Worm (Caenorhabditis elegans): Measurements from ENCODE around the gene K06B9.6.
"Not testable (repeated sequence)": the region's sequence is repeated elsewhere in the genome, so short reads cannot be mapped to it uniquely, and the experiment has no call there.

K06B9.6 gene

DNA sequence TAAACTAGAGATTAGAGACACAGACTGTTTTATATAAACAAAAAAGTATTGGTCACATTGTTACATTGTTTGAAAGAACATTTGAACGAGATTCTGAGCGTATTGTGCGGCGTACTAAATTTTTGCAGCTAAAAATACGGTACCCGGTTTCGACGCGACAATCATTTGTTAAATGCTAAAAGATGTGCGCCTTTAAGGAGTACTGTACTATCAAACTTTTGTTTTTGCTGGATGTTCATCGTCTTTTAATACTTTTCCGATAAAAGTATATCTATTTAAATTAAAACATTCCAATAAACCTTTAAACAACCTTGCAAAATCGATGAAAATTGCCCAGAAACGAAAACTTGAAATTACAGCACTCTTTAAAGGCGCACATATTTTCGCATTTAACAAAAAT is at the start of gene K06B9.6:
TSS of gene K06B9.6 (minus strand) at position 101 of the 400 bp plus-strand sequence.
- TF ChIP-seq tra-4 (tag; optimal IDR thresholded peaks at IDR 0.05); ceh-13 (GFP tag; optimal IDR thresholded peaks at IDR 0.05); hnd-1 (tag; optimal IDR thresholded peaks at IDR 0.05): not testable (repeated sequence)

DNA sequence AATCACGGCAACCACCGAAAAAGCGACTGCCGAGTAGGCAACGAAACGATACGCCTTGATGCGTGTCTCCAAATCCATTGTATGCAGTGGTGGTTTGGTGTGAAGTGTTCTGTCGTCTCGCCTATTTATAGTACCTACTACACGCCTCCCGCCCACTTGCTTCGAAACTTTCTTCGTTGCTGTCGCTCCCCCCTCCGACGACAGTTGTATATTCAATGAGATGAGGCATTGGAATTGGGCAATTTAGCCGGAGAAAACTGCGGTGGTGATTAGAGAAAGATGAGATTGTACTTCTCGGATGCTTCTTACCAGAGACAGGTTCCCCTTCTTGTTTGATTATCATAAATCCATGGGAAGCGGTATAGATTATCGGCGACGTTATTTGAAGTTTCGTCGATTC is 47.9 kb upstream of the K06B9.6 start, which contains the start of gene col-34:
TSS of gene col-34 (minus strand) at position 101 of the 400 bp plus-strand sequence.
- TF ChIP-seq ceh-36 (tag; optimal IDR thresholded peaks at IDR 0.05) (no peak), tra-4 (tag; optimal IDR thresholded peaks at IDR 0.05) (no peak), sea-1 (GFP tag; conservative IDR thresholded peaks at IDR 0.05) (no peak), F13C5.2 (tag; optimal IDR thresholded peaks at IDR 0.05) (no peak), flt-1 (GFP tag; IDR thresholded peaks at IDR 0.05) (no peak), ama-1 (optimal IDR thresholded peaks at IDR 0.05) (no peak), hmbx-1 (tag; optimal IDR thresholded peaks at IDR 0.05) (no peak)

DNA sequence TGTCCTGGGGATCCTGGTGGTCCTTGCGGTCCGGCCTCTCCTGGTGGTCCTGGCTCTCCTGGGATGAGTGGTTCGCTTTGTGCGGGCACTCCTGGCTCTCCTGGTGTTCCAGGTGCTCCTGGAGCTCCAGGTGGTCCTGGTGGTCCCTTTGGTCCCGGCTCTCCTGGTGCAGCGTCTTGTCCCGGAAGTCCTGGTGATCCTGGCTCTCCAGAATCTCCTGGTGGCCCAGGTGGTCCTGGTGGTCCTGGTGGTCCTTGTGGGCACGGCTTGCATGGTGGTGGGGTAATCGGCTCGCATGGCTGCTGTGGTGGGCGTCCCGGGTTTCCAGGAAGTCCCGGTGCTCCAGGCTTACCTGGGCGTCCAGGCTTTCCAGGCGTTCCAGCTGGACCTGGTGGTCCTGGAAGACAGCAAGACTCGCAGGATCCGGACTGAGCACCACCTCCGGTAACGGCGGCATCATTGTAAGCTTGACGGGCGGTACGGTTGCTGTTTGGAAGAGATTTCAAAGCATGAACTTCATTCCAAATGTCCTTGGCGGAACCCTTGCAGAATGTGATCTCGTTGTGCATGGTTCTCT is 47.3 kb upstream of the K06B9.6 start:
- TF ChIP-seq pes-1 (GFP tag; IDR thresholded peaks at IDR 0.05) = no peak
- no peak for TF ChIP-seq hmg-4 (GFP tag; optimal IDR thresholded peaks at IDR 0.05)
- peak; percentile 2 for TF ChIP-seq aly-1 (tag; optimal IDR thresholded peaks at IDR 0.05)
- TF ChIP-seq flt-1 (GFP tag; IDR thresholded peaks at IDR 0.05) = no peak

DNA sequence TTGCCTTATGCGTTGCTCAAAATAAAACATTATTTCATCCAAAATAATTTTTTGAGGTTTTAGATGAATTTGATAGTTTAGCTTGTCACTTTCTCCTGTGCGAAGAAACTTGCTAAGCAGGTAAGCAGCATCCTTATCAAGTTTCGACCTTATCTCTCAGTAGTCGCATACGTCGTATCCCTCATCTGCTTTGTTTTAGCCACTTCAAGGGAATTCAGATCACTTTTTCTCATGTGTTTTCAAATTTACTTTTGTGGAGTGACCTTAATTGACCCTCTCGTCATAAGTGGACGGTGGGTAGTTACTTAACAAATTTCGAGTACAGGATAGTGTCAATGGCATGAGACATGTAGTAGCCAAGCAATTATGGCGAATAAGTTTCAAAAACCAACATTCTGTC is 40.0 kb upstream of the K06B9.6 start:
- TF ChIP-seq sea-1 (GFP tag; conservative IDR thresholded peaks at IDR 0.05) (no peak), hnd-1 (tag; optimal IDR thresholded peaks at IDR 0.05) (no peak), scrt-1 (GFP tag; IDR thresholded peaks at IDR 0.05) (no peak), hmg-4 (GFP tag; optimal IDR thresholded peaks at IDR 0.05) (no peak)

DNA sequence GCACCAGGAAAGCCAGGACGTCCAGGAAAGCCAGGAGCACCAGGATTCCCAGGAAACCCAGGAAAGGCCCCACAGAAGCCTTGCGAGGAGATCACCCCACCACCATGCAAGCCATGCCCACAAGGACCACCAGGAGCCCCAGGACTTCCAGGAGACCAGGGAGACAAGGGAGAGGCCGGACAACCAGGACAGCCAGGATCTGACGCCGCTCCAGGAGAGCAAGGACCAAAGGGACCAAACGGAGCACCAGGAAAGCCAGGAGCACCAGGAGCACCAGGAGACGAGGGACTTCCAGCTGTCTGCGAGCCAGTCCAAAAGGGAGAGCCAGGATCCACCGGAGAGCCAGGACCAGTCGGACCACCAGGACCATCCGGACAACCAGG is 39.4 kb upstream of the K06B9.6 start:
- TF ChIP-seq hmg-4 (GFP tag; optimal IDR thresholded peaks at IDR 0.05) (no peak), F13C5.2 (tag; optimal IDR thresholded peaks at IDR 0.05) (no peak), flt-1 (GFP tag; IDR thresholded peaks at IDR 0.05) (no peak), sea-1 (GFP tag; conservative IDR thresholded peaks at IDR 0.05) (no peak), ceh-13 (GFP tag; optimal IDR thresholded peaks at IDR 0.05) (no peak), pes-1 (GFP tag; IDR thresholded peaks at IDR 0.05) (no peak), tbx-37 (GFP tag; conservative IDR thresholded peaks at IDR 0.05) (no peak), ceh-36 (tag; optimal IDR thresholded peaks at IDR 0.05) (no peak), aly-1 (tag; optimal IDR thresholded peaks at IDR 0.05) (no peak), hmbx-1 (tag; optimal IDR thresholded peaks at IDR 0.05) (no peak), tbx-11 (GFP tag; IDR thresholded peaks at IDR 0.05) (no peak), tra-4 (tag; optimal IDR thresholded peaks at IDR 0.05) (no peak), B0310.2 (tag; optimal IDR thresholded peaks at IDR 0.05) (no peak), ets-7 (tag; optimal IDR thresholded peaks at IDR 0.05) (no peak), scrt-1 (GFP tag; IDR thresholded peaks at IDR 0.05) (no peak), ama-1 (optimal IDR thresholded peaks at IDR 0.05) (no peak), hnd-1 (tag; optimal IDR thresholded peaks at IDR 0.05) (no peak)

DNA sequence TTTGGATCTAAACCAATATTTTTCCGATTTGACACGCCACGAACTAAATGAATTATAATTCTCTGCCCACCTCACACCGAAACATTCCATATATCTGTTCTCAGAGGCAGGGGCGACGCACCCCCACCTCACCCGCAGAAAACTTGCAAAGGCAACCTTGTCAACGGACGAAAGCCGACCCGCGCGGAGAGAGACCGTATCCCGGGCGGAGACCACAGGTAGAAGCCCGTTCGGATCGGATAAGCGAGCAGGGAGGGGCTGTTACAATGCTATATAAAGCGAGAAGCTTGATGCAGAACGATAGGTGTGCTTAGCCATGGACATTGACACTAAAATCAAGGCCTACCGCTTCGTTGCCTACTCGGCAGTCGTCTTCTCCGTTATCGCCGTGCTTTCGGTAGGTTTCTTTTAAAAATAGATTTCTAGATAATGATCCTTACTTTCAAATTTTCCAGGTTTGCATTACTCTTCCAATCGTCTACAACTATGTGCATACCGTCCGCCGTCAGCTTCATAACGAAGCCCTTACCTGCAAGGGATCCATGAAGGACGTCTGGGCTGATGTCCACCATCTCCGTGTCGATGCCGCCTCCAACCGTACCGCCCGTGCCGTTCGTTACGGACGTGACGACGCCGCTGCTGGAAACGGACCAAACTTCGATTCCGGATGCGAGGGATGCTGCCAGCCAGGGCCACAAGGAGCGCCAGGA is 38.8 kb upstream of the K06B9.6 start, which contains the start of the genes zipt-2.2 and dpy-13:
TSS of gene zipt-2.2 (minus strand) at position 51 of the 710 bp plus-strand sequence.
TSS of gene dpy-13 (plus strand) at position 300 of the 710 bp plus-strand sequence.
- TF ChIP-seq F13C5.2 (tag; optimal IDR thresholded peaks at IDR 0.05) (no peak), pes-1 (GFP tag; IDR thresholded peaks at IDR 0.05) (no peak), ama-1 (optimal IDR thresholded peaks at IDR 0.05) (no peak), ceh-36 (tag; optimal IDR thresholded peaks at IDR 0.05) (no peak), flt-1 (GFP tag; IDR thresholded peaks at IDR 0.05) (no peak), tbx-37 (GFP tag; conservative IDR thresholded peaks at IDR 0.05) (no peak), sea-1 (GFP tag; conservative IDR thresholded peaks at IDR 0.05) (no peak), aly-1 (tag; optimal IDR thresholded peaks at IDR 0.05) (no peak), ets-7 (tag; optimal IDR thresholded peaks at IDR 0.05) (no peak)

DNA sequence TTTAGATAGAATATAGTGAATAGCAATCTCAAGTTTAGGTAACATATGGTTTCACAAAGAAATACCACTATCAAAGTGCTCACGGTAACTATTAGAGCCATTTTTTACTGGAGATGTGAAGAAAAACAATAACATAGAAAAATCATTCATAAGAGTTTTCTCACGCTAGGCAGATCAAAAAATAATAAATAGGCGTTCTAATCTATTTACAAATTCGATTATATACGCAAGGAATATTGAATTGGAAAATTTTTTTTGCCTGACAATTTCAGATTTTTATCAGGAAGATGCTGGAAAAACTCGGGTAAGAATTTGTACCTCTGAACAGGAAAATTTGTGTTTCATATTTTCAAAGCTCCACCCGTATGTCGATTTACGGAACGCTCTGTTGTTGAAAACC is 31.3 kb upstream of the K06B9.6 start, which contains the start of gene srbc-70:
TSS of gene srbc-70 (minus strand) at position 101 of the 400 bp plus-strand sequence.
- TF ChIP-seq F13C5.2 (tag; optimal IDR thresholded peaks at IDR 0.05) (no peak), ama-1 (optimal IDR thresholded peaks at IDR 0.05) (no peak), ets-7 (tag; optimal IDR thresholded peaks at IDR 0.05) (no peak), flt-1 (GFP tag; IDR thresholded peaks at IDR 0.05) (no peak), tra-4 (tag; optimal IDR thresholded peaks at IDR 0.05) (no peak), ceh-36 (tag; optimal IDR thresholded peaks at IDR 0.05) (no peak)

DNA sequence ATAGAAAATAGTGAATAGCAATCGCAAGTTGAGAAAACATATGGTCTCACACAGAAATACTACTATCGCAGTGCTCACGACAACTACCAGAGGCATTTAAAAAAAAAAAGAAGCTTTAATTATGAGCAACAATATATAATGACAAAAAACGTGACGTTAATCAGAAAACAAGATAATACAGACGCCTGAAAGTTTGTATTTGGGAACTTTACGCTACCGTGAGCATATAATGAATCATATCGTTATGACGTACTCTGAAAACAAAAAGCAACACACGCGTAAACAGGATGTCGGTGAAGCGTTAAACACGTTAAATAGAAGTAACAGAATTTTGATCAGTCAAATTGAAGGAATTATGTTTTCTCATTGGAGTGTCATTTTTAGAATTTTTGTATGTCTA is 29.2 kb upstream of the K06B9.6 start, which contains the start of gene srbc-71:
TSS of gene srbc-71 (minus strand) at position 101 of the 400 bp plus-strand sequence.
- no peak for TF ChIP-seq flt-1 (GFP tag; IDR thresholded peaks at IDR 0.05)
- TF ChIP-seq aly-1 (tag; optimal IDR thresholded peaks at IDR 0.05) = no peak
- TF ChIP-seq scrt-1 (GFP tag; IDR thresholded peaks at IDR 0.05) = no peak
- TF ChIP-seq tra-4 (tag; optimal IDR thresholded peaks at IDR 0.05) = no peak
- TF ChIP-seq F13C5.2 (tag; optimal IDR thresholded peaks at IDR 0.05) = no peak
